Fruit fly (Drosophila melanogaster) whole organism, wandering third instar larva: ENCODE data around the gene Chd64.
A peak's percentile ranks its signal among the peaks of the same experiment; 100 is the strongest.

ENCODE experiments used
- Abd-B ChIP-seq: fragments of >200 bp; optimal IDR thresholded peaks from 2 replicates; lab custom pipeline; 2017; ENCODE audit warnings: missing biosample characterization, missing genetic modification characterization
- CG9705 ChIP-seq: fragments of 200-800 bp; sonication (Bioruptor generic); optimal IDR thresholded peaks from 2 replicates; lab custom pipeline; 2018; ENCODE audit warnings: missing biosample characterization, mild to moderate bottlenecking, missing genetic modification characterization
- CrebA ChIP-seq: fragments of 200-800 bp; sonication (Bioruptor generic); optimal IDR thresholded peaks from 2 replicates; lab custom pipeline; 2016; ENCODE audit warnings: missing biosample characterization, mild to moderate bottlenecking, missing genetic modification characterization, borderline replicate concordance
- Dfd ChIP-seq: fragments of >200 bp; optimal IDR thresholded peaks from 2 replicates; lab custom pipeline; 2017; ENCODE audit warnings: missing biosample characterization, missing genetic modification characterization
- Dif ChIP-seq: fragments of 200-275, 200-300 bp; sonication (Bioruptor generic); optimal IDR thresholded peaks from 2 replicates; lab custom pipeline; 2018; ENCODE audit warnings: missing biosample characterization, missing genetic modification characterization; ENCODE audit not compliant: partially characterized antibody
- GATAd ChIP-seq: sonication (Bioruptor generic); optimal IDR thresholded peaks from 2 replicates; lab custom pipeline; 2016; ENCODE audit warnings: missing biosample characterization, missing genetic modification characterization
- HLH106 ChIP-seq: fragments of 200-800 bp; optimal IDR thresholded peaks from 3 replicates; lab custom pipeline; 2019; ENCODE audit warnings: missing biosample characterization, mild to moderate bottlenecking, missing genetic modification characterization, moderate library complexity
- Hnf4 ChIP-seq: fragments of 200-800 bp; sonication (Bioruptor generic); optimal IDR thresholded peaks from 2 replicates; lab custom pipeline; 2016; ENCODE audit warnings: missing biosample characterization, mild to moderate bottlenecking, missing genetic modification characterization
- Hr78 ChIP-seq: fragments of >200 bp; optimal IDR thresholded peaks from 2 replicates; lab custom pipeline; 2017; ENCODE audit warnings: missing biosample characterization, missing genetic modification characterization
- Hr83 ChIP-seq: fragments of 200-300 bp; sonication (Bioruptor generic); optimal IDR thresholded peaks from 2 replicates; lab custom pipeline; 2016; ENCODE audit warnings: missing biosample characterization, mild to moderate bottlenecking, missing genetic modification characterization, moderate library complexity; ENCODE audit not compliant: poor library complexity, severe bottlenecking
- Jra ChIP-seq: sonication (Bioruptor generic); optimal IDR thresholded peaks from 2 replicates; lab custom pipeline; 2016; ENCODE audit warnings: missing biosample characterization, missing genetic modification characterization
- Mio ChIP-seq: sonication (Bioruptor generic); optimal IDR thresholded peaks from 2 replicates; lab custom pipeline; 2016; ENCODE audit warnings: missing biosample characterization, missing genetic modification characterization
- Myc ChIP-seq: fragments of >200 bp; optimal IDR thresholded peaks from 2 replicates; lab custom pipeline; 2017
- OdsH ChIP-seq: fragments of 200-800 bp; sonication (Bioruptor generic); optimal IDR thresholded peaks from 2 replicates; lab custom pipeline; 2016; ENCODE audit warnings: missing biosample characterization, mild to moderate bottlenecking, missing genetic modification characterization
- Rel ChIP-seq, 2 experiments: fragments of 200-800 bp; sonication (Bioruptor generic) in 1 of 2; optimal IDR thresholded peaks; 2 replicates in 1 of 2; 3 replicates in 1 of 2; lab custom pipeline; 2016 to 2019; ENCODE audit warnings: mild to moderate bottlenecking in 2 of 2, missing biosample characterization in 2 of 2, missing genetic modification characterization in 2 of 2, moderate library complexity in 1 of 2
- Sp1 ChIP-seq: fragments of 200-800 bp; sonication (Bioruptor generic); optimal IDR thresholded peaks from 3 replicates; lab custom pipeline; 2019; ENCODE audit warnings: missing biosample characterization, mild to moderate bottlenecking, missing genetic modification characterization, moderate library complexity
- Vsx2 ChIP-seq: fragments of 200-300, 225-300 bp; sonication (Bioruptor generic); optimal IDR thresholded peaks from 2 replicates; lab custom pipeline; 2018; ENCODE audit warnings: missing biosample characterization, missing genetic modification characterization; ENCODE audit not compliant: partially characterized antibody
- br ChIP-seq: fragments of 200-800 bp; sonication (Bioruptor generic); optimal IDR thresholded peaks from 2 replicates; lab custom pipeline; 2016; ENCODE audit warnings: missing biosample characterization, missing genetic modification characterization
- brk ChIP-seq: fragments of 200-800 bp; sonication (Bioruptor generic); optimal IDR thresholded peaks from 2 replicates; lab custom pipeline; 2016; ENCODE audit warnings: missing biosample characterization, mild to moderate bottlenecking, missing genetic modification characterization
- dl ChIP-seq, 2 experiments: fragments of 175-275, 200-275 bp in 1 of 2; fragments of 200-275 bp in 1 of 2; sonication (Bioruptor generic); optimal IDR thresholded peaks; lab custom pipeline; 2018; ENCODE audit warnings: mild to moderate bottlenecking in 2 of 2, missing biosample characterization in 2 of 2, missing genetic modification characterization in 2 of 2, moderate library complexity in 2 of 2; ENCODE audit not compliant: partially characterized antibody in 2 of 2, insufficient read depth in 1 of 2
- dmrt93B ChIP-seq: fragments of 200-800 bp; sonication (Bioruptor generic); optimal IDR thresholded peaks from 2 replicates; lab custom pipeline; 2018; ENCODE audit warnings: missing biosample characterization, mild to moderate bottlenecking, missing genetic modification characterization
- dsf ChIP-seq: sonication (Bioruptor generic); optimal IDR thresholded peaks from 2 replicates; lab custom pipeline; 2016; ENCODE audit warnings: missing biosample characterization, missing genetic modification characterization, borderline replicate concordance
- foxo ChIP-seq, 2 experiments: fragments of 200-800 bp; sonication (Bioruptor generic); optimal IDR thresholded peaks; 2 replicates in 1 of 2; 3 replicates in 1 of 2; lab custom pipeline; 2016 to 2017; ENCODE audit warnings: missing biosample characterization in 2 of 2, missing genetic modification characterization in 2 of 2
- h ChIP-seq: fragments of 200-800 bp; sonication (Bioruptor generic); optimal IDR thresholded peaks from 3 replicates; lab custom pipeline; 2016; ENCODE audit warnings: missing biosample characterization, mild to moderate bottlenecking, missing genetic modification characterization
- jim ChIP-seq: fragments of 175-275, 200-325 bp; sonication (Bioruptor generic); optimal IDR thresholded peaks from 2 replicates; lab custom pipeline; 2016; ENCODE audit warnings: missing biosample characterization, mild to moderate bottlenecking, missing genetic modification characterization
- lola ChIP-seq: fragments of >200 bp; optimal IDR thresholded peaks from 2 replicates; lab custom pipeline; 2017; ENCODE audit warnings: missing biosample characterization, missing genetic modification characterization
- pan ChIP-seq: fragments of >200 bp; optimal IDR thresholded peaks from 2 replicates; lab custom pipeline; 2017
- psq ChIP-seq: fragments of 200-800 bp; sonication (Bioruptor generic); optimal IDR thresholded peaks from 3 replicates; lab custom pipeline; 2017; ENCODE audit warnings: missing biosample characterization, mild to moderate bottlenecking, missing genetic modification characterization, moderate library complexity
- rgr ChIP-seq: fragments of 200-800 bp; sonication (Bioruptor generic); optimal IDR thresholded peaks from 3 replicates; lab custom pipeline; 2016; ENCODE audit warnings: missing biosample characterization, mild to moderate bottlenecking, missing genetic modification characterization
- sage ChIP-seq: fragments of 200-800 bp; sonication (Bioruptor generic); optimal IDR thresholded peaks from 2 replicates; lab custom pipeline; 2016; ENCODE audit warnings: missing biosample characterization, mild to moderate bottlenecking, missing genetic modification characterization
- sv ChIP-seq: fragments of 200-800 bp; sonication (Bioruptor generic); optimal IDR thresholded peaks from 3 replicates; lab custom pipeline; 2016; ENCODE audit warnings: missing biosample characterization, missing genetic modification characterization
- usp ChIP-seq: fragments of >200 bp; optimal IDR thresholded peaks from 2 replicates; lab custom pipeline; 2017; ENCODE audit warnings: missing biosample characterization, missing genetic modification characterization
- woc ChIP-seq: sonication (Bioruptor generic); optimal IDR thresholded peaks from 2 replicates; lab custom pipeline; 2016; ENCODE audit warnings: missing biosample characterization, mild to moderate bottlenecking, missing genetic modification characterization

Chd64 gene

DNA sequence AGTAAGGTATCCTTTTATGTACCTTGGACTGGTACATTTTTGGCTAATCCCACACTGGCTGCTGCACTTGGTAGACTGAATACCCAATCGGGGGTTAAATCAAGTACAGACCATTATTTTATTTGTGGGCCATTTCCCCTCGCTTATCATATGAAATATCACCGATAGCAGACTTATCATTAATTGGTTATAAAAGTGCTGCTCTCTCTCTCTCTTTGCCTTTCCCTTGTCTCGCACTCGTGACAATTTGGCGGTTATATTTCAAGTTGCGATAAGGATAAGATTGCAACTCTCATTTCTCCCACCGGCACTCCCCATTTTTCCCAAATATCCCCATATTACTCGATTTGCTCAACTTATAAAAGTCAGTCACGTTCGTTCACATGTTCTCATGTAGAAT, 6.5 kb downstream of the Chd64 start:
- TF ChIP-seq Rel (GFP tag; optimal IDR thresholded peaks at IDR 0.05; lab: Kevin White, UChicago): no peak
- peak; percentile 62 for TF ChIP-seq Rel (tag; optimal IDR thresholded peaks at IDR 0.05; lab: Kevin White, UChicago)
- peak; percentile 12 for TF ChIP-seq h
- no peak for TF ChIP-seq Jra
- no peak for TF ChIP-seq rgr
- no peak for TF ChIP-seq brk (GFP tag; lab: Kevin White, UChicago)
- TF ChIP-seq, all 38 proteins: peak for 2

- TF ChIP-seq Dfd: no peak
- TF ChIP-seq Hr83 (GFP tag; lab: Kevin White, UChicago): no peak
- TF ChIP-seq h: no peak
- no peak for TF ChIP-seq lola
- no peak for TF ChIP-seq dmrt93B (GFP tag; lab: Kevin White, UChicago)
- TF ChIP-seq CrebA (GFP tag; lab: Kevin White, UChicago): no peak
- TF ChIP-seq Rel (GFP tag; optimal IDR thresholded peaks at IDR 0.05; lab: Kevin White, UChicago): no peak
- no peak for TF ChIP-seq Rel (tag; optimal IDR thresholded peaks at IDR 0.05; lab: Kevin White, UChicago)
- no peak for TF ChIP-seq Hr78
- no peak for TF ChIP-seq CG9705 (GFP tag; lab: Kevin White, UChicago)
- no peak for TF ChIP-seq usp (GFP tag; lab: Kevin White, UChicago)
- TF ChIP-seq psq: no peak
- no peak for TF ChIP-seq dl (GFP tag; optimal IDR thresholded peaks at IDR 0.05; lab: Kevin White, UChicago; ENCODE audit: insufficient read depth in 1 of 2, partially characterized antibody in 2 of 2)
- TF ChIP-seq OdsH: no peak
- no peak for TF ChIP-seq Vsx2 (GFP tag; lab: Kevin White, UChicago)
- TF ChIP-seq brk (GFP tag; lab: Kevin White, UChicago): no peak
- TF ChIP-seq Jra: no peak
- TF ChIP-seq rgr: no peak
- no peak for TF ChIP-seq Sp1 (GFP tag; lab: Kevin White, UChicago)
- no peak for TF ChIP-seq dsf (GFP tag; lab: Kevin White, UChicago)
Observed at dm6 chr3L:4115107-4115506, 7.1 kb downstream of the Chd64 start.

DNA sequence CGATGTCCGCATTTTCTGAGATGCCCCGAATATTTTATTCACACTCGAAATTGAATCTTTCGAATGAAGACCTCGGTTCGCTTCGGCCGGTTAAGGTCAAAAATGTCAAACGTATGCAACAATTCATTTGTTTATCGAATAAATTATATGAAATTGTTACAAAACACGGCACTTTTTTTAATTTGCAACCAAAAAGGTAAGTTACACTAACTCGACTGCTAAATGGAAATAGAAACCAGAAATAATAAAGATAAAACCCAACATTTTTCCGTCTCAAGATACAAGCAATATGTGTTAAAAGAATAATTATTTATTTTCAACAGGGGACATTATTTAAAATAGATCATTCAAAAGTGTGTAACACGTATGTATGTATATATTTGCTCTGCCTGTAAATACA, 8.2 kb downstream of the Chd64 start:
- TF ChIP-seq foxo (GFP tag; optimal IDR thresholded peaks at IDR 0.05; lab: Kevin White, UChicago) (no peak), Mio (GFP tag; lab: Kevin White, UChicago) (no peak), sage (GFP tag; lab: Kevin White, UChicago) (no peak), Dif (GFP tag; lab: Kevin White, UChicago) (no peak), woc (GFP tag; lab: Kevin White, UChicago) (no peak), Hr83 (GFP tag; lab: Kevin White, UChicago) (no peak), usp (GFP tag; lab: Kevin White, UChicago) (no peak), sv (GFP tag; lab: Kevin White, UChicago) (no peak), Sp1 (GFP tag; lab: Kevin White, UChicago) (no peak), pan (lab: Kevin White, UChicago) (no peak), Abd-B (GFP tag; lab: Kevin White, UChicago) (no peak), br (GFP tag; lab: Kevin White, UChicago) (no peak), lola (no peak), jim (GFP tag; lab: Kevin White, UChicago) (no peak), Hnf4 (GFP tag; lab: Kevin White, UChicago) (no peak)
- TF ChIP-seq, all 38 proteins: peak for 0

DNA sequence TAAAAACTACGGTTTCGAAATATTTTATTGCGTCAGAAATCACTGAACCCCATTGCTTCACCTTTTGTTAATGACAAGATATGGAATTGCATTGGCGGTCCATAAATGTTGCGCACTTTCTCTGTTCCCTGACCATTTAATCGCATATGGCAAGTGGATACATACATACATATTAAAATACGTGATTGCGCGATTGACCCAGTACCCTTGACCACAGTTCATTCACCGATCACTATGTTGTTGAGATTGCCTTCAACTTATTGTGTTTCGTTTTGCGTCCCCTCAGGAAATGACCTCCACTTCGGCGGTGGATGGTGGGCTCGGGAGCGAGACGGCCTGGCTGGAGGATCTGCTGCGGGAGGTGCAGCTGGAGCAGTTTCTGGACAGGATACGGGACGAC, 12.0 kb downstream of the Chd64 start:
- TF ChIP-seq dsf (GFP tag; lab: Kevin White, UChicago) (no peak), Abd-B (GFP tag; lab: Kevin White, UChicago) (no peak), jim (GFP tag; lab: Kevin White, UChicago) (no peak), pan (lab: Kevin White, UChicago) (no peak), Myc (lab: Kevin White, UChicago) (no peak), GATAd (GFP tag; lab: Kevin White, UChicago) (no peak), h (no peak), dmrt93B (GFP tag; lab: Kevin White, UChicago) (no peak), lola (no peak), HLH106 (tag; lab: Kevin White, UChicago) (no peak), Vsx2 (GFP tag; lab: Kevin White, UChicago) (no peak)
